Worm (Caenorhabditis elegans): ENCODE data around the gene ints-7.
"Not testable (repeated sequence)": the region's sequence is repeated elsewhere in the genome, so short reads cannot be mapped to it uniquely, and the experiment has no call there.

Gene ints-7

ce11 chrII:11547254-11547687, 35.4 kb upstream of the ints-7 start, which contains the start of gene F54D5.7 (continued):
- TF ChIP-seq efl-1 (optimal IDR thresholded peaks at IDR 0.05) (peak; percentile 8 to 14), efl-1 (GFP tag; optimal IDR thresholded peaks at IDR 0.05 in 1 of 2) (peak in 1 of 2 experiments; percentile 89), C16A3.4 (tag; optimal IDR thresholded peaks at IDR 0.05) (peak; percentile 23), fos-1 (tag; optimal IDR thresholded peaks at IDR 0.05) (no peak), pqm-1 (tag; optimal IDR thresholded peaks at IDR 0.05) (no peak), lin-35 (GFP tag; optimal IDR thresholded peaks at IDR 0.05) (peak in 1 of 2 experiments; percentile 59), isw-1 (GFP tag; IDR thresholded peaks at IDR 0.05) (no peak), tbx-2 (tag; optimal IDR thresholded peaks at IDR 0.05) (peak; percentile 11), unc-98 (GFP tag; IDR thresholded peaks at IDR 0.05) (no peak), mab-9 (GFP tag; IDR thresholded peaks at IDR 0.05) (no peak), hpl-2 (GFP tag; optimal IDR thresholded peaks at IDR 0.05) (no peak), skn-1 (tag; optimal IDR thresholded peaks at IDR 0.05) (peak; percentile 90), F16B12.6 (tag; optimal IDR thresholded peaks at IDR 0.05) (no peak), sptf-1 (tag; optimal IDR thresholded peaks at IDR 0.05) (no peak), ces-1 (GFP tag; optimal IDR thresholded peaks at IDR 0.05) (no peak), fkh-4 (tag; optimal IDR thresholded peaks at IDR 0.05; ENCODE audit: borderline replicate concordance) (no peak), mep-1 (tag; optimal IDR thresholded peaks at IDR 0.05) (peak; percentile 92), mef-2 (tag; optimal IDR thresholded peaks at IDR 0.05) (no peak), hlh-4 (tag; optimal IDR thresholded peaks at IDR 0.05) (no peak), rnt-1 (tag; optimal IDR thresholded peaks at IDR 0.05) (peak; percentile 34), lin-14 (GFP tag; optimal IDR thresholded peaks at IDR 0.05) (peak; percentile 61), ceh-63 (GFP tag; optimal IDR thresholded peaks at IDR 0.05) (no peak), grh-1 (GFP tag; IDR thresholded peaks at IDR 0.05) (peak; percentile 36; the same call in 1 of the 2 replicates), ceh-90 (tag; optimal IDR thresholded peaks at IDR 0.05) (no peak), swsn-7 (tag; optimal IDR thresholded peaks at IDR 0.05) (peak; percentile 67), nhr-76 (tag; optimal IDR thresholded peaks at IDR 0.05) (no peak), nhr-71 (tag; optimal IDR thresholded peaks at IDR 0.05) (peak; percentile 82), xbp-1 (tag; optimal IDR thresholded peaks at IDR 0.05) (peak; percentile 49), snu-23 (GFP tag; optimal IDR thresholded peaks at IDR 0.05) (peak; percentile 77), nhr-85 (tag) (peak; percentile 91), pag-3 (tag; optimal IDR thresholded peaks at IDR 0.05; ENCODE audit: borderline replicate concordance, insufficient read depth) (peak; percentile 32), mdl-1 (tag; optimal IDR thresholded peaks at IDR 0.05) (peak in 1 of 2 experiments; percentile 93), C34B4.2 (tag; optimal IDR thresholded peaks at IDR 0.05) (no peak), fkh-10 (GFP tag; optimal IDR thresholded peaks at IDR 0.05) (no peak), nhr-77 (tag; optimal IDR thresholded peaks at IDR 0.05) (no peak), snpc-4 (tag; optimal IDR thresholded peaks at IDR 0.05) (peak; percentile 19), ztf-4 (tag; optimal IDR thresholded peaks at IDR 0.05) (peak; percentile 56), ztf-11 (tag; optimal IDR thresholded peaks at IDR 0.05) (peak in 1 of 2 experiments; percentile 37), dpl-1 (GFP tag; optimal IDR thresholded peaks at IDR 0.05) (peak; percentile 26 to 39 (median 38)), zag-1 (tag; optimal IDR thresholded peaks at IDR 0.05) (no peak), nhr-90 (tag; optimal IDR thresholded peaks at IDR 0.05; ENCODE audit: poor library complexity) (peak; percentile 70), efl-3 (GFP tag; optimal IDR thresholded peaks at IDR 0.05) (no peak), zip-4 (GFP tag; optimal IDR thresholded peaks at IDR 0.05) (peak; percentile 13)

- not testable (repeated sequence) for TF ChIP-seq dsc-1 (tag; optimal IDR thresholded peaks at IDR 0.05); lin-13 (GFP tag; optimal IDR thresholded peaks at IDR 0.05); ceh-88 (GFP tag; IDR thresholded peaks at IDR 0.05)
Measured at ce11 chrII:11551981-11552380, 30.7 kb upstream of the ints-7 start, which contains the start of gene dhgd-1. dhgd-1 (minus strand) TSS chrII:11552081.
